Fruit fly (Drosophila melanogaster): ENCODE data around the gene stck.

DNA sequence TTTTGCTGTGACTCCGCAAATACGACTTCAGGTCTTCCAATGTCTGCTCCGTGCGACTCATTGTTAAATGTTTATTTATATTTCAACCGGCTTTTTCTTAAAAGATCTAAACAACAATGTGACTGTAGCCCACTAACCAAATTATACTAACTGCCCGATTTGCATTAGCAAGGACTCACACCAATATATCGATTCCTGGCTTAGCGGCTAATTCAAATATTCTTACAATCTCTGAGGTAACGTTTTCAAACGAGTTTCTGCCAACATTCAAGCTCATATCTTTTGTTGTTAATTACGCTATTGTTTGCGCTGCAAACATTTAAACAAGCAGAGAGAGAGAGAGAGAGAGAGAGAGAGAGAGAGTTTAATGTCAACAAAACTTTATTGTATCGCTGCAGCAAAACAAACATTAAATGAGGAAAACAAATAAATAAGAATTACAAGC lies 48.2 kb upstream of the stck start, which contains the start of gene tex:
- TF ChIP-seq usp (GFP tag; optimal IDR thresholded peaks at IDR 0.05): no peak
- TF ChIP-seq psq (optimal IDR thresholded peaks at IDR 0.05): no peak
